Fruit fly (Drosophila melanogaster) whole organism, embryonic: ENCODE results near the gene Surf1.

Source experiments
- Ada2b ChIP-seq: fragments of 200-800 bp; sonication (Bioruptor generic); IDR thresholded peaks from 2 replicates; pipeline ENCODE4 v1.3.6; 2022; ENCODE audit warnings: missing biosample characterization, missing genetic modification characterization
- Adf1 ChIP-seq: fragments of 200-800 bp; sonication (Bioruptor generic); IDR thresholded peaks from 2 replicates; pipeline ENCODE4 v1.3.6; 2022; ENCODE audit warnings: missing biosample characterization, missing genetic modification characterization
- CG10274 ChIP-seq: fragments of 200-800 bp; sonication (Bioruptor generic); optimal IDR thresholded peaks from 3 replicates; lab custom pipeline; 2017; ENCODE audit warnings: missing biosample characterization, mild to moderate bottlenecking, missing genetic modification characterization
- CG10654 ChIP-seq: fragments of 200-800 bp; sonication (Bioruptor generic); optimal IDR thresholded peaks from 2 replicates; lab custom pipeline; 2016; ENCODE audit warnings: missing biosample characterization, missing genetic modification characterization
- CG11504 ChIP-seq: fragments of 200-800 bp; sonication (Bioruptor generic); optimal IDR thresholded peaks from 3 replicates; lab custom pipeline; 2019; ENCODE audit warnings: missing biosample characterization, mild to moderate bottlenecking, missing genetic modification characterization, moderate library complexity
- CG11723 ChIP-seq: fragments of 200-800 bp; sonication (Bioruptor generic); optimal IDR thresholded peaks from 2 replicates; lab custom pipeline; 2017; ENCODE audit warnings: missing biosample characterization, mild to moderate bottlenecking, missing genetic modification characterization
- CG18262 ChIP-seq: fragments of 200-800 bp; optimal IDR thresholded peaks from 3 replicates; lab custom pipeline; 2019; ENCODE audit warnings: missing biosample characterization, mild to moderate bottlenecking, missing genetic modification characterization, moderate library complexity
- CG3726 ChIP-seq: fragments of 200-800 bp; sonication (Bioruptor generic); IDR thresholded peaks from 3 replicates; pipeline ENCODE4, ENCODE4 v1.3.6; 2022; ENCODE audit warnings: missing biosample characterization, missing genetic modification characterization
- CG42726 ChIP-seq: fragments of 200-800 bp; sonication (Bioruptor generic); IDR thresholded peaks from 2 replicates; pipeline ENCODE4 v1.3.6; 2022; ENCODE audit warnings: missing biosample characterization, missing genetic modification characterization; ENCODE audit not compliant: partially characterized antibody
- CG4404 ChIP-seq: fragments of 200-800 bp; sonication (Bioruptor generic); IDR thresholded peaks from 2 replicates; pipeline ENCODE4 v1.3.6; 2022; ENCODE audit warnings: missing biosample characterization, missing genetic modification characterization
- CG6254 ChIP-seq: fragments of 200-800 bp; sonication (Bioruptor generic); optimal IDR thresholded peaks from 3 replicates; lab custom pipeline; 2017; ENCODE audit warnings: mild to moderate bottlenecking, missing biosample characterization, missing genetic modification reagents, missing genetic modification characterization
- CG7556 ChIP-seq: fragments of 200-800 bp; sonication (Bioruptor generic); optimal IDR thresholded peaks from 2 replicates; lab custom pipeline; 2017; ENCODE audit warnings: missing biosample characterization, mild to moderate bottlenecking, missing genetic modification characterization
- CG7786 ChIP-seq: fragments of 200-800 bp; sonication (Bioruptor generic); optimal IDR thresholded peaks from 2 replicates; lab custom pipeline; 2016; ENCODE audit warnings: missing biosample characterization, missing genetic modification characterization
- CG9727 ChIP-seq: fragments of 200-800 bp; sonication (Bioruptor generic); optimal IDR thresholded peaks from 3 replicates; lab custom pipeline; 2017; ENCODE audit warnings: missing biosample characterization, mild to moderate bottlenecking, missing genetic modification characterization
- CHES-1-like ChIP-seq: fragments of 200-800 bp; sonication (Bioruptor generic); optimal IDR thresholded peaks from 2 replicates; lab custom pipeline; 2016; ENCODE audit warnings: missing biosample characterization, missing genetic modification characterization
- D19A ChIP-seq: fragments of 200-800 bp; optimal IDR thresholded peaks from 3 replicates; lab custom pipeline; 2019; ENCODE audit warnings: missing biosample characterization, mild to moderate bottlenecking, missing genetic modification characterization, moderate library complexity
- Fer3 ChIP-seq: fragments of 200-800 bp; sonication (Bioruptor generic); optimal IDR thresholded peaks from 2 replicates; lab custom pipeline; 2018; ENCODE audit warnings: missing biosample characterization, mild to moderate bottlenecking, missing genetic modification characterization, moderate library complexity
- HLHmδ ChIP-seq: fragments of 200-800 bp; sonication (Bioruptor generic); optimal IDR thresholded peaks from 2 replicates; lab custom pipeline; 2018; ENCODE audit warnings: missing biosample characterization, mild to moderate bottlenecking, missing genetic modification characterization, moderate library complexity
- Med ChIP-seq: fragments of 200-800 bp; sonication (Bioruptor generic); peaks from one replicate; lab custom pipeline; 2016; ENCODE audit warnings: missing biosample characterization, missing genetic modification characterization, mild to moderate bottlenecking, inconsistent platforms, moderate library complexity
- NFAT ChIP-seq: fragments of 200-800 bp; sonication (Bioruptor generic); IDR thresholded peaks from 2 replicates; pipeline ENCODE4 v1.3.6; 2022; ENCODE audit warnings: missing biosample characterization, missing genetic modification characterization
- Nf-YB ChIP-seq: fragments of 200-800 bp; sonication (Bioruptor generic); optimal IDR thresholded peaks from 3 replicates; lab custom pipeline; 2019; ENCODE audit warnings: missing biosample characterization, mild to moderate bottlenecking, missing genetic modification characterization, moderate library complexity
- Pdp1 ChIP-seq, 2 experiments: fragments of 200-800 bp; sonication (Bioruptor generic); optimal IDR thresholded peaks; 3 replicates each; lab custom pipeline; 2016; ENCODE audit warnings: missing biosample characterization in 2 of 2, missing genetic modification characterization in 2 of 2, mild to moderate bottlenecking in 1 of 2, moderate library complexity in 1 of 2
- Ravus ChIP-seq: fragments of 200-800 bp; sonication (Bioruptor generic); IDR thresholded peaks from 2 replicates; pipeline ENCODE4 v1.3.6; 2022; ENCODE audit warnings: missing biosample characterization, missing genetic modification characterization
- Scr ChIP-seq: fragments of 200-800 bp; sonication (Bioruptor generic); IDR thresholded peaks from 2 replicates; pipeline ENCODE4 v1.3.6; 2022; ENCODE audit warnings: missing biosample characterization, missing genetic modification characterization; ENCODE audit not compliant: partially characterized antibody
- Side ChIP-seq: fragments of 200-800 bp; sonication (Bioruptor generic); optimal IDR thresholded peaks from 2 replicates; lab custom pipeline; 2016; ENCODE audit warnings: missing biosample characterization, missing genetic modification characterization
- ara ChIP-seq: fragments of 200-800 bp; sonication (Bioruptor generic); IDR thresholded peaks from 2 replicates; pipeline ENCODE4 v1.3.6; 2022; ENCODE audit warnings: missing biosample characterization, missing genetic modification characterization
- dati ChIP-seq: fragments of 200-800 bp; sonication (Bioruptor generic); IDR thresholded peaks from 2 replicates; pipeline ENCODE4 v1.3.6; 2022; ENCODE audit warnings: missing biosample characterization, missing genetic modification characterization
- dimm ChIP-seq: fragments of 200-800 bp; sonication (Bioruptor generic); IDR thresholded peaks from 2 replicates; pipeline ENCODE4 v1.3.6; 2022; ENCODE audit warnings: missing biosample characterization, missing genetic modification characterization
- esg ChIP-seq: fragments of 200-800 bp; sonication (Bioruptor generic); conservative IDR thresholded peaks from 2 replicates; pipeline ENCODE4 v1.3.6; 2022; ENCODE audit warnings: missing biosample characterization, missing genetic modification characterization
- gcm2 ChIP-seq: fragments of 200-800 bp; sonication (Bioruptor generic); optimal IDR thresholded peaks from 2 replicates; lab custom pipeline; 2016; ENCODE audit warnings: missing biosample characterization, missing genetic modification characterization
- ham ChIP-seq: fragments of 200-800 bp; sonication (Bioruptor generic); IDR thresholded peaks from 2 replicates; pipeline ENCODE4 v1.3.6; 2022; ENCODE audit warnings: missing biosample characterization, missing genetic modification characterization
- hb ChIP-seq: fragments of 200-800 bp; sonication (Bioruptor generic); IDR thresholded peaks from 3 replicates; pipeline ENCODE4 v1.3.6; 2022; ENCODE audit warnings: missing biosample characterization, missing genetic modification characterization; ENCODE audit not compliant: partially characterized antibody
- her ChIP-seq: fragments of 200-800 bp; sonication (Bioruptor generic); optimal IDR thresholded peaks from 2 replicates; lab custom pipeline; 2016; ENCODE audit warnings: missing biosample characterization, missing genetic modification characterization
- kay ChIP-seq: fragments of 200-800 bp; sonication (Bioruptor generic); optimal IDR thresholded peaks from 2 replicates; lab custom pipeline; 2016; ENCODE audit warnings: missing biosample characterization, missing genetic modification characterization
- ken ChIP-seq: fragments of 200-800 bp; sonication (Bioruptor generic); IDR thresholded peaks from 3 replicates; pipeline ENCODE4 v1.3.6; 2022; ENCODE audit warnings: missing biosample characterization, missing genetic modification characterization
- lab ChIP-seq: fragments of 200-800 bp; sonication (Bioruptor generic); optimal IDR thresholded peaks from 3 replicates; lab custom pipeline; 2017; ENCODE audit warnings: missing biosample characterization, missing genetic modification characterization, mild to moderate bottlenecking, moderate library complexity, missing genetic modification reagents
- pan ChIP-seq, 4 experiments: fragments of >200 bp in 3 of 4; fragments of 200-800 bp in 1 of 4; sonication (Bioruptor generic) in 1 of 4; optimal IDR thresholded peaks in 3 of 4; IDR thresholded peaks in 1 of 4; 2 replicates each; pipeline versions ENCODE4 v1.3.6 to Lab custom; 2017 to 2022; ENCODE audit warnings: missing biosample characterization in 2 of 4, missing genetic modification characterization in 2 of 4, mixed read lengths in 1 of 4
- pum ChIP-seq: fragments of 200-800 bp; sonication (Bioruptor generic); optimal IDR thresholded peaks from 2 replicates; lab custom pipeline; 2016; ENCODE audit warnings: missing biosample characterization, missing genetic modification characterization
- row ChIP-seq: fragments of 200-800 bp; sonication (Bioruptor generic); IDR thresholded peaks from 3 replicates; pipeline ENCODE4 v1.3.6; 2022; ENCODE audit warnings: missing biosample characterization, missing genetic modification characterization
- scrt ChIP-seq: fragments of 200-800 bp; sonication (Bioruptor generic); optimal IDR thresholded peaks from 2 replicates; lab custom pipeline; 2018; ENCODE audit warnings: missing biosample characterization, mild to moderate bottlenecking, missing genetic modification characterization, moderate library complexity
- sens ChIP-seq: fragments of 200-800 bp; sonication (Bioruptor generic); peaks from one replicate; lab custom pipeline; 2016; ENCODE audit warnings: missing biosample characterization, missing genetic modification characterization
- sens-2 ChIP-seq: fragments of 200-800 bp; sonication (Bioruptor generic); IDR thresholded peaks from 2 replicates; pipeline ENCODE4 v1.3.6; 2022; ENCODE audit warnings: missing biosample characterization, missing genetic modification characterization
- tin ChIP-seq: fragments of 200-800 bp; sonication (Bioruptor generic); optimal IDR thresholded peaks from 3 replicates; lab custom pipeline; 2016; ENCODE audit warnings: missing biosample characterization, missing genetic modification characterization
- tll ChIP-seq, 2 experiments: fragments of 200-800 bp in 1 of 2; fragments of >200 bp in 1 of 2; sonication (Bioruptor generic) in 1 of 2; optimal IDR thresholded peaks; 2 replicates each; lab custom pipeline; 2017 to 2019; ENCODE audit warnings: missing biosample characterization in 2 of 2, missing genetic modification characterization in 2 of 2, mild to moderate bottlenecking in 1 of 2, moderate library complexity in 1 of 2
- trh ChIP-seq: fragments of 200-800 bp; sonication (Bioruptor generic); optimal IDR thresholded peaks from 2 replicates; lab custom pipeline; 2016; ENCODE audit warnings: missing biosample characterization, missing genetic modification characterization
- vfl ChIP-seq: fragments of 200-800 bp; sonication (Bioruptor generic); optimal IDR thresholded peaks from 2 replicates; lab custom pipeline; 2016; ENCODE audit warnings: missing biosample characterization, missing genetic modification characterization
- vnd ChIP-seq: fragments of 200-800 bp; sonication (Bioruptor generic); IDR thresholded peaks from 3 replicates; pipeline ENCODE4 v1.3.6; 2022; ENCODE audit warnings: missing biosample characterization, missing genetic modification characterization; ENCODE audit not compliant: partially characterized antibody
- zfh1 ChIP-seq: fragments of 200-800 bp; sonication (Bioruptor generic); IDR thresholded peaks from 3 replicates; pipeline ENCODE4 v1.3.6; 2022; ENCODE audit warnings: missing biosample characterization, missing genetic modification characterization

Gene Surf1

DNA sequence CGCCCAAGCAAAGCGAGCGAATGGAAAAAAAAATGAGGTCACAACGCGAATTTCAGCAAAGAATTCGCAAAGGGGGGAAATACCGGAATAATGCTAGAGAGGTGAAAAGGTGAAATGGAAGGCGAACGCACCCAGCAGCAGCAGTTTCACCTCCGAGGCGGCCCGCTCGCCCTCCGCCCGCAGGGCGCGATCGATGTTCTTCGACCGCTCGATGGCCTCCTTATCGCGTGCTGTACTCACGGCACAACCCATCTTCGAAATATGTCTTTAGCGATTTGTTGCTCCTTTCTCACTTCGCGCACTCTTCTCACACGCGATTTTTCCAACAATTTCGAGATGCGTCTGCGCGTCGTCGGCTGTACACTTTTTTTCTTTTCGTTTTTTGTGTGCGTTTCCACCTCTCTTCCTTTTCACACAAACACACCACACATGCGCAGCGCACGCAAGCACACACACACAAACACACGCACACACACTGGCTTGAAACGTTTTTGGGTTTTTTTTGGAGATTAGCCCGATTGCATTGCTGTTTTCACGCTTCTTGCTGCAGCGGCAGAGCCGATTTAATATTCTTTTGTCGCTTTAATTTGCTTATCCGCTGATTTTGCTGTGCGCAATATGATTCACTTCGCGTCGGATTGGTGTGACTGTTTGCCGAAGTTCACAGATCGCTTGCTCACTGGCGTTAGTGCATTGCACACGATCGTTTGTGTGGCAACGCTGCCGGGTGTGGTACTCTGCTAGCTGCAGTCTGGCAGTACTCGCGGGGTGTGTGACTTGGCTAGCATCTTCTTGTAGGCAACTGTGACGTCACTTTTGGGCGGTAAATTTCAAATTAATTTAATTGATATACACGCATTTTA, 21.5 kb downstream of the Surf1 start, which contains the start of gene Galphai (continued):
- no peak for TF ChIP-seq ara (GFP tag; lab: Robert Waterston, UW)
- peak; percentile 55 for TF ChIP-seq lab (GFP tag; lab: Kevin White, UChicago)
- no peak for TF ChIP-seq CG10654 (GFP tag; lab: Kevin White, UChicago)
- peak; percentile 100 for TF ChIP-seq kay (GFP tag; lab: Kevin White, UChicago)
- TF ChIP-seq Med (GFP tag; lab: Kevin White, UChicago): peak; percentile 95
- TF ChIP-seq esg: no peak
- no peak for TF ChIP-seq CG10274
- TF ChIP-seq gcm2 (GFP tag; lab: Kevin White, UChicago): peak; percentile 13
- no peak for TF ChIP-seq vnd (GFP tag; lab: Robert Waterston, UW)
- TF ChIP-seq pum (GFP tag; lab: Kevin White, UChicago): peak; percentile 37
- TF ChIP-seq tin (GFP tag; lab: Kevin White, UChicago): no peak
- TF ChIP-seq NFAT (GFP tag; lab: Robert Waterston, UW): 0 out of 2 replicates have a peak, but pooled peaks have one; percentile 29
- TF ChIP-seq row: peak; percentile 17; the same call in 1 of the 3 replicates
- peak; percentile 14 for TF ChIP-seq Nf-YB
- TF ChIP-seq ken (GFP tag; lab: Robert Waterston, UW): peak; percentile 59; the same call in 1 of the 3 replicates
- TF ChIP-seq Ada2b (GFP tag; lab: Robert Waterston, UW): no peak
- peak; percentile 37 for TF ChIP-seq CG11504 (tag; lab: Kevin White, UChicago)
- peak; percentile 60 for TF ChIP-seq CG42726
- TF ChIP-seq CG9727 (GFP tag; lab: Kevin White, UChicago): no peak
- no peak for TF ChIP-seq trh (GFP tag; lab: Kevin White, UChicago)
- no peak for TF ChIP-seq dimm (GFP tag; lab: Robert Waterston, UW)
- TF ChIP-seq Side: peak; percentile 53
- TF ChIP-seq Scr: peak; percentile 50
- TF ChIP-seq CHES-1-like (GFP tag; lab: Kevin White, UChicago): peak; percentile 55
- peak in 1 of 2 experiments; percentile 82 for TF ChIP-seq Pdp1 (GFP tag; optimal IDR thresholded peaks at IDR 0.05; lab: Kevin White, UChicago)
- TF ChIP-seq CG7786 (GFP tag; lab: Kevin White, UChicago): peak; percentile 43
- TF ChIP-seq pan (optimal IDR thresholded peaks at IDR 0.05; lab: Kevin White, UChicago): no peak
- TF ChIP-seq pan (GFP tag; optimal IDR thresholded peaks at IDR 0.05 in 1 of 2, IDR thresholded peaks at IDR 0.05 in 1 of 2): no peak
- no peak for TF ChIP-seq tll (GFP tag; optimal IDR thresholded peaks at IDR 0.05; lab: Kevin White, UChicago)
- no peak for TF ChIP-seq CG4404 (GFP tag; lab: Robert Waterston, UW)
- no peak for TF ChIP-seq sens-2
- no peak for TF ChIP-seq zfh1
- no peak for TF ChIP-seq CG7556 (GFP tag; lab: Kevin White, UChicago)
- no peak for TF ChIP-seq dati (GFP tag; lab: Robert Waterston, UW)
- TF ChIP-seq Fer3 (tag; lab: Kevin White, UChicago): no peak
- TF ChIP-seq CG3726 (GFP tag; lab: Robert Waterston, UW): no peak
- no peak for TF ChIP-seq CG18262 (tag; lab: Kevin White, UChicago)
- TF ChIP-seq ham (GFP tag; lab: Robert Waterston, UW): no peak
- no peak for TF ChIP-seq D19A
- TF ChIP-seq her (GFP tag; lab: Kevin White, UChicago): peak; percentile 64
- TF ChIP-seq scrt: no peak
- TF ChIP-seq vfl (GFP tag; lab: Kevin White, UChicago): no peak
- peak; percentile 49; the same call in 1 of the 2 replicates for TF ChIP-seq Adf1 (GFP tag; lab: Robert Waterston, UW)
- TF ChIP-seq HLHmδ (GFP tag; lab: Kevin White, UChicago): peak; percentile 16
- no peak for TF ChIP-seq CG6254 (GFP tag; lab: Kevin White, UChicago)
- no peak for TF ChIP-seq Ravus (GFP tag; lab: Robert Waterston, UW)
- TF ChIP-seq sens (GFP tag; lab: Kevin White, UChicago): peak; percentile 80
- no peak for TF ChIP-seq hb (GFP tag; lab: Robert Waterston, UW)
- TF ChIP-seq CG11723: no peak
